Fruit fly (Drosophila melanogaster): Measurements from ENCODE around the gene CG2444.

CG2444 gene

dm6 chrX:11715937-11716730 lies 11.0 kb upstream of the CG2444 start (continued):
- TF ChIP-seq ss (GFP tag; optimal IDR thresholded peaks at IDR 0.05), result peak; percentile 88 to 95
- TF ChIP-seq Eip78C (GFP tag), result peak; percentile 99
- peak; percentile 93 for TF ChIP-seq topi (GFP tag; optimal IDR thresholded peaks at IDR 0.05)
- TF ChIP-seq CG10669 (GFP tag; optimal IDR thresholded peaks at IDR 0.05), result peak; percentile 94
- TF ChIP-seq CG8319 (GFP tag; optimal IDR thresholded peaks at IDR 0.05), result peak; percentile 81
- peak; percentile 95 for TF ChIP-seq svp (GFP tag)
- TF ChIP-seq Smox (GFP tag; optimal IDR thresholded peaks at IDR 0.05), result peak; percentile 89
- peak; percentile 87 for TF ChIP-seq Hr4 (GFP tag; optimal IDR thresholded peaks at IDR 0.05)
- TF ChIP-seq net (GFP tag; optimal IDR thresholded peaks at IDR 0.05), result peak; percentile 92
- TF ChIP-seq CG16779 (tag; optimal IDR thresholded peaks at IDR 0.05), result peak; percentile 81
- peak; percentile 81 for TF ChIP-seq Gug (GFP tag; IDR thresholded peaks at IDR 0.05)
- TF ChIP-seq dac (GFP tag; optimal IDR thresholded peaks at IDR 0.05), result peak; percentile 73
- peak; percentile 89 for TF ChIP-seq Eip75B (GFP tag; optimal IDR thresholded peaks at IDR 0.05)
- TF ChIP-seq Hr39 (GFP tag; optimal IDR thresholded peaks at IDR 0.05), result peak; percentile 90
- TF ChIP-seq CG9139 (GFP tag; optimal IDR thresholded peaks at IDR 0.05), result peak; percentile 84
- TF ChIP-seq CG15336 (GFP tag; IDR thresholded peaks at IDR 0.05), result peak; percentile 91
- peak; percentile 94 for TF ChIP-seq CG32006 (GFP tag; optimal IDR thresholded peaks at IDR 0.05)
- TF ChIP-seq CG6163 (GFP tag; IDR thresholded peaks at IDR 0.05), result peak; percentile 93
- TF ChIP-seq salr (GFP tag; optimal IDR thresholded peaks at IDR 0.05), result peak; percentile 74
- peak; percentile 91 for TF ChIP-seq Met (GFP tag; optimal IDR thresholded peaks at IDR 0.05)
- TF ChIP-seq CG8632 (GFP tag; optimal IDR thresholded peaks at IDR 0.05), result peak; percentile 91
- peak; percentile 75 for TF ChIP-seq Blimp-1 (GFP tag; optimal IDR thresholded peaks at IDR 0.05)
- TF ChIP-seq CG11294 (GFP tag; IDR thresholded peaks at IDR 0.05), result peak; percentile 67
- peak; percentile 87 for TF ChIP-seq acj6 (GFP tag; optimal IDR thresholded peaks at IDR 0.05)
- TF ChIP-seq CG6854 (GFP tag; optimal IDR thresholded peaks at IDR 0.05), result peak; percentile 75
- peak; percentile 86 for TF ChIP-seq Ets21C (GFP tag; optimal IDR thresholded peaks at IDR 0.05)
- peak; percentile 82 for TF ChIP-seq achi (GFP tag; optimal IDR thresholded peaks at IDR 0.05)
- peak; percentile 73 for TF ChIP-seq CG7368 (GFP tag; optimal IDR thresholded peaks at IDR 0.05)
- TF ChIP-seq CG10631 (GFP tag; optimal IDR thresholded peaks at IDR 0.05), result peak; percentile 87
- TF ChIP-seq CG11762 (GFP tag; optimal IDR thresholded peaks at IDR 0.05; ENCODE audit: insufficient read depth), result peak; percentile 82
- peak; percentile 86 for TF ChIP-seq fd59A (GFP tag; optimal IDR thresholded peaks at IDR 0.05)
- peak; percentile 76 for TF ChIP-seq vri (GFP tag; optimal IDR thresholded peaks at IDR 0.05)
- TF ChIP-seq eg (GFP tag; IDR thresholded peaks at IDR 0.05), result peak; percentile 77
- peak; percentile 84 for TF ChIP-seq Sox15 (GFP tag; optimal IDR thresholded peaks at IDR 0.05)

dm6 chrX:11715263-11715659 lies 10.2 kb upstream of the CG2444 start, which contains the start of gene Amun:
Amun (minus strand) TSS chrX:11715565.
- no peak for TF ChIP-seq CG34406 (GFP tag; optimal IDR thresholded peaks at IDR 0.05)
- TF ChIP-seq CG31627 (GFP tag; optimal IDR thresholded peaks at IDR 0.05), result peak; percentile 62
- peak; percentile 59 for TF ChIP-seq Eip78C (GFP tag)
- peak; percentile 26 for TF ChIP-seq CG3919 (GFP tag; optimal IDR thresholded peaks at IDR 0.05)
- no peak for TF ChIP-seq Sox102F (GFP tag; optimal IDR thresholded peaks at IDR 0.05)
- TF ChIP-seq CG16779 (tag; optimal IDR thresholded peaks at IDR 0.05), result no peak
- no peak for TF ChIP-seq Eip93F (GFP tag; optimal IDR thresholded peaks at IDR 0.05)
- TF ChIP-seq CG8119 (GFP tag; IDR thresholded peaks at IDR 0.05), result 0 out of 3 replicates have a peak, but pooled peaks have one; percentile 20
- TF ChIP-seq fkh (GFP tag; optimal IDR thresholded peaks at IDR 0.05), result peak; percentile 62
- no peak for TF ChIP-seq CG11762 (GFP tag; optimal IDR thresholded peaks at IDR 0.05; ENCODE audit: insufficient read depth)
- TF ChIP-seq Ets96B (tag; optimal IDR thresholded peaks at IDR 0.05), result no peak
- peak; percentile 33 for TF ChIP-seq CG6276 (GFP tag; optimal IDR thresholded peaks at IDR 0.05)
- peak; percentile 16 for TF ChIP-seq CG4318 (GFP tag; optimal IDR thresholded peaks at IDR 0.05)
- TF ChIP-seq achi (GFP tag; optimal IDR thresholded peaks at IDR 0.05), result peak; percentile 11
- TF ChIP-seq Hr38 (GFP tag; optimal IDR thresholded peaks at IDR 0.05), result no peak
- peak; percentile 41 for TF ChIP-seq svp (GFP tag)
- TF ChIP-seq CG6808 (GFP tag; optimal IDR thresholded peaks at IDR 0.05), result peak; percentile 36
- peak; percentile 63 for TF ChIP-seq Hr39 (GFP tag; optimal IDR thresholded peaks at IDR 0.05)
- peak; percentile 22 for TF ChIP-seq Ets21C (GFP tag; optimal IDR thresholded peaks at IDR 0.05)
- TF ChIP-seq CG1621 (tag; optimal IDR thresholded peaks at IDR 0.05), result no peak
- no peak for TF ChIP-seq Blimp-1 (GFP tag; optimal IDR thresholded peaks at IDR 0.05)
- TF ChIP-seq net (GFP tag; optimal IDR thresholded peaks at IDR 0.05), result peak; percentile 44
- peak; percentile 43 for TF ChIP-seq Sox14 (GFP tag; optimal IDR thresholded peaks at IDR 0.05)
- TF ChIP-seq Hr4 (GFP tag; optimal IDR thresholded peaks at IDR 0.05), result peak; percentile 5
- peak; percentile 39 for TF ChIP-seq topi (GFP tag; optimal IDR thresholded peaks at IDR 0.05)
- TF ChIP-seq Gug (GFP tag; IDR thresholded peaks at IDR 0.05), result no peak
- peak; percentile 41 for TF ChIP-seq vri (GFP tag; optimal IDR thresholded peaks at IDR 0.05)
